Worm (Caenorhabditis elegans) whole organism, young adult: ENCODE results near the gene F11D5.7.

Source experiments
- D2030.7 ChIP-seq: fragments of 200-800 bp; sonication (Bioruptor generic); IDR thresholded peaks from 2 replicates; pipeline ENCODE4 v1.3.6; 2022; ENCODE audit warnings: missing genetic modification reagents, missing genetic modification characterization, missing compliant biosample characterization
- F39B2.1 ChIP-seq: fragments of 200-800 bp; sonication (Bioruptor generic); IDR thresholded peaks from 2 replicates; pipeline ENCODE4 v1.3.6; 2022; ENCODE audit warnings: missing genetic modification reagents, missing genetic modification characterization, missing compliant biosample characterization
- F49E8.2 ChIP-seq: sonication (generic microtip); optimal IDR thresholded peaks from 3 replicates; lab custom pipeline; 2017; ENCODE audit warnings: missing genetic modification characterization, mild to moderate bottlenecking, missing compliant biosample characterization, antibody characterized with exemption, moderate library complexity; ENCODE audit not compliant: insufficient read depth
- F52B5.7 ChIP-seq: sonication (generic microtip); optimal IDR thresholded peaks from 2 replicates; lab custom pipeline; 2016; ENCODE audit warnings: mild to moderate bottlenecking, missing genetic modification characterization, missing compliant biosample characterization
- F57A8.1 ChIP-seq: fragments of 200-800 bp; sonication (Bioruptor generic); optimal IDR thresholded peaks from 2 replicates; lab custom pipeline; 2018; ENCODE audit warnings: mild to moderate bottlenecking, missing genetic modification characterization, moderate library complexity, missing compliant biosample characterization
- F57C9.4 ChIP-seq: sonication (generic microtip); optimal IDR thresholded peaks from 2 replicates; lab custom pipeline; 2017; ENCODE audit warnings: mild to moderate bottlenecking, missing genetic modification characterization, missing compliant biosample characterization
- T26A5.8 ChIP-seq: sonication (generic microtip); optimal IDR thresholded peaks from 2 replicates; lab custom pipeline; 2016; ENCODE audit warnings: missing genetic modification characterization, missing compliant biosample characterization
- Y79H2A.3 ChIP-seq: fragments of 200-800 bp; sonication (Bioruptor generic); conservative IDR thresholded peaks from 2 replicates; pipeline ENCODE4 v1.3.6; 2022; ENCODE audit warnings: missing genetic modification reagents, missing genetic modification characterization, missing compliant biosample characterization
- Y95B8A.8 ChIP-seq: fragments of 200-800 bp; sonication (Bioruptor generic); IDR thresholded peaks from 2 replicates; pipeline ENCODE4 v1.3.6; 2022; ENCODE audit warnings: missing genetic modification reagents, missing genetic modification characterization, missing compliant biosample characterization
- ama-1 ChIP-seq, 3 experiments: fragments of 150-350 bp in 1 of 3; sonication (generic microtip) in 2 of 3; optimal IDR thresholded peaks; 2 replicates each; lab custom pipeline; 2014 to 2018; ENCODE audit warnings: missing biosample characterization in 2 of 3, missing genetic modification characterization in 2 of 3, missing genetic modification reagents in 2 of 3
- aptf-2 ChIP-seq: fragments of 200-800 bp; sonication (Bioruptor generic); conservative IDR thresholded peaks from 2 replicates; pipeline ENCODE4 v1.3.6; 2022; ENCODE audit warnings: missing genetic modification reagents, missing genetic modification characterization, missing compliant biosample characterization
- attf-3 ChIP-seq: fragments of 200-800 bp; sonication (Bioruptor generic); conservative IDR thresholded peaks from 2 replicates; pipeline ENCODE4 v1.3.6; 2022; ENCODE audit warnings: missing genetic modification reagents, missing genetic modification characterization, missing compliant biosample characterization
- cebp-1 ChIP-seq, 2 experiments: fragments of 200-800 bp in 1 of 2; sonication (Bioruptor generic) in 1 of 2; sonication (generic microtip) in 1 of 2; IDR thresholded peaks in 1 of 2; optimal IDR thresholded peaks in 1 of 2; 2 replicates each; pipeline versions ENCODE4 v1.3.6 to Lab custom; 2017 to 2022; ENCODE audit warnings: missing compliant biosample characterization in 2 of 2, missing genetic modification characterization in 2 of 2, mild to moderate bottlenecking in 1 of 2, missing genetic modification reagents in 1 of 2, moderate library complexity in 1 of 2
- ceh-100 ChIP-seq: fragments of 200-800 bp; sonication (Bioruptor generic); IDR thresholded peaks from 2 replicates; pipeline ENCODE4 v1.3.6; 2022; ENCODE audit warnings: missing genetic modification reagents, missing genetic modification characterization, missing compliant biosample characterization
- chd-7 ChIP-seq: sonication (generic microtip); optimal IDR thresholded peaks from 2 replicates; lab custom pipeline; 2016; ENCODE audit warnings: mild to moderate bottlenecking, missing genetic modification characterization, moderate library complexity, missing compliant biosample characterization
- dox-1 ChIP-seq: fragments of 200-800 bp; sonication (Bioruptor generic); IDR thresholded peaks from 2 replicates; pipeline ENCODE4 v1.3.6; 2022; ENCODE audit warnings: missing genetic modification reagents, missing genetic modification characterization, missing compliant biosample characterization
- efl-1 ChIP-seq: fragments of 150-350 bp; optimal IDR thresholded peaks from 2 replicates; lab custom pipeline; 2014; ENCODE audit warnings: missing biosample characterization, missing genetic modification reagents, missing genetic modification characterization
- egl-18 ChIP-seq: fragments of 200-800 bp; sonication (Bioruptor generic); IDR thresholded peaks from 2 replicates; pipeline ENCODE4 v1.3.6; 2022; ENCODE audit warnings: missing genetic modification reagents, missing genetic modification characterization, missing compliant biosample characterization
- egl-44 ChIP-seq: fragments of 200-800 bp; sonication (Bioruptor generic); IDR thresholded peaks from 2 replicates; pipeline ENCODE4 v1.3.6; 2022; ENCODE audit warnings: missing genetic modification reagents, missing genetic modification characterization, missing compliant biosample characterization
- him-1 ChIP-seq: sonication (generic microtip); optimal IDR thresholded peaks from 2 replicates; lab custom pipeline; 2016; ENCODE audit warnings: missing genotype, missing genetic modification reagents, missing genetic modification characterization, missing compliant biosample characterization
- hlh-26 ChIP-seq: fragments of 200-800 bp; sonication (Bioruptor generic); conservative IDR thresholded peaks from 2 replicates; pipeline ENCODE4 v1.3.6; 2022; ENCODE audit warnings: missing genetic modification reagents, missing genetic modification characterization, missing compliant biosample characterization
- hmg-1.2 ChIP-seq: fragments of 200-800 bp; sonication (Bioruptor generic); IDR thresholded peaks from 2 replicates; pipeline ENCODE4 v1.3.6; 2022; ENCODE audit warnings: missing genetic modification reagents, missing genetic modification characterization, missing compliant biosample characterization
- hrde-1 ChIP-seq: sonication (generic microtip); optimal IDR thresholded peaks from 2 replicates; lab custom pipeline; 2016; ENCODE audit warnings: missing genetic modification characterization, mild to moderate bottlenecking, missing compliant biosample characterization, moderate library complexity, missing genotype, missing genetic modification reagents, borderline replicate concordance
- let-607 ChIP-seq, 2 experiments: fragments of 200-800 bp in 1 of 2; sonication (Bioruptor generic) in 1 of 2; sonication (generic microtip) in 1 of 2; optimal IDR thresholded peaks; 2 replicates each; lab custom pipeline; 2016 to 2018; ENCODE audit warnings: mild to moderate bottlenecking in 2 of 2, missing compliant biosample characterization in 2 of 2, missing genetic modification characterization in 2 of 2, moderate library complexity in 2 of 2, missing genotype in 1 of 2
- lin-35 ChIP-seq, 3 experiments: fragments of 150-350 bp in 2 of 3; sonication (generic microtip) in 1 of 3; optimal IDR thresholded peaks; 2 replicates each; lab custom pipeline; 2014 to 2018; ENCODE audit warnings: missing biosample characterization in 3 of 3, missing genetic modification characterization in 3 of 3, missing genetic modification reagents in 3 of 3
- lsl-1 ChIP-seq: fragments of 200-800 bp; sonication (Bioruptor generic); optimal IDR thresholded peaks from 2 replicates; lab custom pipeline; 2018; ENCODE audit warnings: mild to moderate bottlenecking, missing genetic modification characterization, moderate library complexity, missing compliant biosample characterization
- madf-10 ChIP-seq: sonication (generic microtip); optimal IDR thresholded peaks from 2 replicates; lab custom pipeline; 2016; ENCODE audit warnings: mild to moderate bottlenecking, missing genetic modification characterization, missing compliant biosample characterization
- madf-3 ChIP-seq: fragments of 200-800 bp; sonication (Bioruptor generic); IDR thresholded peaks from 2 replicates; pipeline ENCODE4 v1.3.6; 2022; ENCODE audit warnings: missing genetic modification reagents, missing genetic modification characterization, missing compliant biosample characterization
- mcd-1 ChIP-seq: fragments of 200-800 bp; sonication (Bioruptor generic); IDR thresholded peaks from 2 replicates; pipeline ENCODE4 v1.3.6; 2022; ENCODE audit warnings: missing genetic modification reagents, missing genetic modification characterization, missing compliant biosample characterization
- mel-28 ChIP-seq: sonication (generic microtip); optimal IDR thresholded peaks from 2 replicates; lab custom pipeline; 2016; ENCODE audit warnings: borderline replicate concordance, mild to moderate bottlenecking, missing genetic modification characterization, missing compliant biosample characterization
- mes-4 ChIP-seq: sonication (generic microtip); optimal IDR thresholded peaks from 2 replicates; lab custom pipeline; 2016; ENCODE audit warnings: missing genotype, missing genetic modification characterization, missing compliant biosample characterization
- nfya-1 ChIP-seq: sonication (generic microtip); optimal IDR thresholded peaks from 2 replicates; lab custom pipeline; 2017; ENCODE audit warnings: antibody characterized with exemption, missing compliant biosample characterization, missing genetic modification characterization, borderline replicate concordance; ENCODE audit not compliant: insufficient read depth
- nfya-2 ChIP-seq: fragments of 200-800 bp; sonication (Bioruptor generic); IDR thresholded peaks from 2 replicates; pipeline ENCODE4 v1.3.6; 2022; ENCODE audit warnings: missing genetic modification reagents, missing genetic modification characterization, missing compliant biosample characterization
- nhr-120 ChIP-seq: fragments of 200-800 bp; sonication (Bioruptor generic); IDR thresholded peaks from 2 replicates; pipeline ENCODE4 v1.3.6; 2022; ENCODE audit warnings: missing genetic modification characterization, missing compliant biosample characterization
- nhr-27 ChIP-seq: fragments of 200-800 bp; sonication (Bioruptor generic); optimal IDR thresholded peaks from 2 replicates; lab custom pipeline; 2018; ENCODE audit warnings: mild to moderate bottlenecking, missing genetic modification characterization, moderate library complexity, missing compliant biosample characterization
- nhr-90 ChIP-seq: sonication (generic microtip); optimal IDR thresholded peaks from 2 replicates; lab custom pipeline; 2016; ENCODE audit warnings: missing genotype, mild to moderate bottlenecking, missing genetic modification characterization, missing compliant biosample characterization
- pha-4 ChIP-seq: fragments of 150-350 bp; sonication (generic microtip); optimal IDR thresholded peaks from 2 replicates; lab custom pipeline; 2014; ENCODE audit warnings: missing biosample characterization, missing genetic modification reagents, missing genetic modification characterization
- rpc-1 ChIP-seq, 2 experiments: fragments of 150-350 bp in 1 of 2; sonication (generic microtip) in 1 of 2; optimal IDR thresholded peaks; 2 replicates each; lab custom pipeline; 2014 to 2018; ENCODE audit warnings: missing biosample characterization in 1 of 2, missing genetic modification characterization in 1 of 2, missing genetic modification reagents in 1 of 2, missing genotype in 1 of 2
- sdz-38 ChIP-seq: sonication (generic microtip); optimal IDR thresholded peaks from 2 replicates; lab custom pipeline; 2016; ENCODE audit warnings: missing genotype, missing genetic modification characterization, missing compliant biosample characterization
- sea-2 ChIP-seq: fragments of 200-800 bp; sonication (Bioruptor generic); IDR thresholded peaks from 2 replicates; pipeline ENCODE4 v1.3.6; 2022; ENCODE audit warnings: missing genetic modification characterization, missing compliant biosample characterization
- snpc-1.3 ChIP-seq: sonication (generic microtip); optimal IDR thresholded peaks from 2 replicates; lab custom pipeline; 2017; ENCODE audit warnings: missing genetic modification characterization, mild to moderate bottlenecking, missing compliant biosample characterization, antibody characterized with exemption, moderate library complexity, missing genotype, missing genetic modification reagents; ENCODE audit not compliant: insufficient read depth
- sptf-2 ChIP-seq: fragments of 200-800 bp; sonication (Bioruptor generic); optimal IDR thresholded peaks from 2 replicates; lab custom pipeline; 2018; ENCODE audit warnings: mild to moderate bottlenecking, missing genetic modification characterization, missing compliant biosample characterization
- tbx-9 ChIP-seq: sonication (generic microtip); optimal IDR thresholded peaks from 2 replicates; lab custom pipeline; 2016; ENCODE audit warnings: borderline replicate concordance, missing genetic modification characterization, inconsistent platforms, missing compliant biosample characterization
- xnd-1 ChIP-seq: sonication (generic microtip); optimal IDR thresholded peaks from 2 replicates; lab custom pipeline; 2016; ENCODE audit warnings: missing genotype, missing genetic modification reagents, missing genetic modification characterization, missing compliant biosample characterization
- ztf-22 ChIP-seq: fragments of 200-800 bp; sonication (Bioruptor generic); optimal IDR thresholded peaks from 2 replicates; lab custom pipeline; 2018; ENCODE audit warnings: mild to moderate bottlenecking, missing genetic modification characterization, moderate library complexity, missing compliant biosample characterization
- ztf-25 ChIP-seq: fragments of 200-800 bp; sonication (Bioruptor generic); IDR thresholded peaks from 2 replicates; pipeline ENCODE4 v1.3.6; 2022; ENCODE audit warnings: missing genetic modification reagents, missing genetic modification characterization, missing compliant biosample characterization
- ztf-26 ChIP-seq: sonication (generic microtip); optimal IDR thresholded peaks from 2 replicates; lab custom pipeline; 2017; ENCODE audit warnings: missing genetic modification characterization, missing compliant biosample characterization

The F11D5.7 gene

ce11 chrX:3290147-3290546, 14.0 kb upstream of the F11D5.7 start (continued):
- no peak for TF ChIP-seq hmg-1.2 (GFP tag; lab: Robert Waterston, UW)
- no peak for TF ChIP-seq F57A8.1
- TF ChIP-seq let-607 (tag; optimal IDR thresholded peaks at IDR 0.05; lab: Kevin White, UChicago) = peak; percentile 36 to 39
- no peak for TF ChIP-seq ztf-25 (GFP tag; lab: Robert Waterston, UW)
- 0 out of 2 replicates have a peak, but pooled peaks have one; percentile 30 for TF ChIP-seq egl-44 (GFP tag; lab: Robert Waterston, UW)
- no peak for TF ChIP-seq rpc-1 (optimal IDR thresholded peaks at IDR 0.05; lab: Kevin White, UChicago)
- TF ChIP-seq rpc-1 (tag; optimal IDR thresholded peaks at IDR 0.05; lab: Kevin White, UChicago) = no peak
- TF ChIP-seq ztf-22 (GFP tag; lab: Kevin White, UChicago) = peak; percentile 88
- TF ChIP-seq F39B2.1 (GFP tag; lab: Robert Waterston, UW) = no peak
- no peak for TF ChIP-seq Y95B8A.8 (GFP tag; lab: Robert Waterston, UW)
- TF ChIP-seq F49E8.2 (tag; lab: Kevin White, UChicago) = no peak
- TF ChIP-seq ama-1 (optimal IDR thresholded peaks at IDR 0.05; lab: Kevin White, UChicago) = no peak
- TF ChIP-seq ama-1 (GFP tag; optimal IDR thresholded peaks at IDR 0.05; lab: Kevin White, UChicago) = no peak
- TF ChIP-seq hlh-26 (GFP tag; lab: Robert Waterston, UW) = no peak
- TF ChIP-seq nfya-1 (tag; lab: Kevin White, UChicago) = no peak
- TF ChIP-seq nhr-90 = peak; percentile 48
- TF ChIP-seq pha-4 = peak; percentile 37
- no peak for TF ChIP-seq him-1 (tag; lab: Kevin White, UChicago)
- peak; percentile 33 for TF ChIP-seq madf-10 (tag; lab: Kevin White, UChicago)
- no peak for TF ChIP-seq chd-7 (tag; lab: Kevin White, UChicago)
- no peak for TF ChIP-seq mcd-1
- TF ChIP-seq nhr-27 (tag; lab: Kevin White, UChicago) = no peak
- no peak for TF ChIP-seq tbx-9 (tag; lab: Kevin White, UChicago)
- no peak for TF ChIP-seq nhr-120 (GFP tag; lab: Robert Waterston, UW)
- no peak for TF ChIP-seq lin-35 (GFP tag; optimal IDR thresholded peaks at IDR 0.05; lab: Kevin White, UChicago)
- no peak for TF ChIP-seq dox-1 (GFP tag; lab: Robert Waterston, UW)
- no peak for TF ChIP-seq sptf-2 (GFP tag; lab: Kevin White, UChicago)
- TF ChIP-seq attf-3 = no peak
- TF ChIP-seq lsl-1 = no peak
- no peak for TF ChIP-seq sea-2 (GFP tag; lab: Robert Waterston, UW)
- TF ChIP-seq egl-18 (GFP tag; lab: Robert Waterston, UW) = no peak
- no peak for TF ChIP-seq mes-4 (tag; lab: Kevin White, UChicago)
- no peak for TF ChIP-seq hrde-1 (tag; lab: Kevin White, UChicago)
- TF ChIP-seq F57C9.4 = no peak
- TF ChIP-seq F52B5.7 (tag; lab: Kevin White, UChicago) = no peak
- TF ChIP-seq madf-3 (GFP tag; lab: Robert Waterston, UW) = no peak
- TF ChIP-seq aptf-2 = no peak
- no peak for TF ChIP-seq snpc-1.3 (tag; lab: Kevin White, UChicago)
- no peak for TF ChIP-seq T26A5.8 (tag; lab: Kevin White, UChicago)
- no peak for TF ChIP-seq D2030.7 (GFP tag; lab: Robert Waterston, UW)
- no peak for TF ChIP-seq efl-1 (GFP tag; lab: Kevin White, UChicago)
- no peak for TF ChIP-seq ceh-100
- TF ChIP-seq cebp-1 (GFP tag; IDR thresholded peaks at IDR 0.05; lab: Robert Waterston, UW) = no peak
- TF ChIP-seq cebp-1 (tag; optimal IDR thresholded peaks at IDR 0.05; lab: Kevin White, UChicago) = no peak
- no peak for TF ChIP-seq mel-28
- no peak for TF ChIP-seq Y79H2A.3 (GFP tag; lab: Robert Waterston, UW)
- no peak for TF ChIP-seq nfya-2 (GFP tag; lab: Robert Waterston, UW)
- no peak for TF ChIP-seq xnd-1
- no peak for TF ChIP-seq ztf-26
- no peak for TF ChIP-seq sdz-38 (tag; lab: Kevin White, UChicago)
